Worm (Caenorhabditis elegans) whole organism, dauer: ENCODE measurements around the gene npax-3.

Experiments used
- unc-62 ChIP-seq: sonication (generic microtip); optimal IDR thresholded peaks from 2 replicates; lab custom pipeline; 2017; ENCODE audit warnings: missing biosample characterization, missing genetic modification reagents, missing genetic modification characterization

The npax-3 gene

DNA sequence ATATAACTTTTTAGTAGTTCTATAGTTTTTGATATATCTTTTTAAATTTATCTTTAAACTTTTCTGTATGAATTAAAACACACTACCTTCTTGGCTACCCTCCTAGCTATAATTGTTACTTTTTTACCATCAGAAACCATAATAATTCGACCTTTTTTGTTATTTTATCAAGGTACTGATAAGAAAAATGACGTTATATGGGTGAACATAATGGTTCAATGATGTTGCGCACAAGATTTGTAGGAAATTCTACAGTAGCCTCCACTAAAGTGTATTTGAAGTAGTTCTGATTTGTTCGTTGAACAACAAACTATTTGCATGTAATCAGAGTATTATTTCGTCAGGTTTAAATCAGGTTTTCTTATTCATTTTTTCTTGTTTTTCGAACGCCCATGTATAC, 29.3 kb downstream of the npax-3 start:
- no peak for TF ChIP-seq unc-62 (GFP tag; lab: Kevin White, UChicago)

DNA sequence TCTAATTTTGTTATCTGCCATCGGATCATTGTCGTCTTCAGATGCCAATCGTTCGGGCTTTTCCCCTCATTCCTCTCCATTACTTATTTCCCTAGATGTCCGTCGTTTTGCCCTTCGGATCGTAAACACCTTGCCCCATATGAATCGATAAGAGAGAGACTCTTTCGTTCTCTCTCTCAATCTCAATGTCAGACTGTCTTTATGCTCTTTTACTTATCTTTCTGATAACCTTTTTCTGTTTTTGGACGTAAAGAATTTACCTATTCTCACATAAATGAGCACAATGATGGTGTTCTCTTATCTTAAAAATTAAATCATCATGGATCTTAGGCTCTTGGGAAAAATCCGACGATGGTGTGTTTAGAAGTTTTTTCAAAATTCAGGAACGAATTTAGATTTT, 31.2 kb downstream of the npax-3 start:
- TF ChIP-seq unc-62 (GFP tag; lab: Kevin White, UChicago), result no peak

- no peak for TF ChIP-seq unc-62 (GFP tag; lab: Kevin White, UChicago)
Measured at ce11 chrIV:10795678-10796077, 32.3 kb downstream of the npax-3 start.

DNA sequence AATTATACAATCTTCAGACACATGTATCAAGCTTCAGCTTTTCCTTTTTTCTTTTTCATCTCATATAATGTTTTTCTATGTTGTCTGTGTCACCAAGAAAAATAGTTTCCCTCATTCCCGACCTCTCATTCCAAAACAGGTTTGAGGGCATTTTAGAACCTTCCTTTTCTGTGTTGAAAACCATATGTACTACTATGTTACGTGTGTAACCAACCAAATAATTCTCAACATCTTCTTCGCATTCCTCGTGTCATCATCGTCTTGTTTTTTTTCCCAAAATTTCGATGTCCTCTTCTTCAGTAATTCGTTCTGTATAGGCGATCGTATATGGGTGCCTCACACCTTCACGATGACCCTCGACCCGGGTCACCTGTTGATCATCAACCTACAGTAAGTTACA, 37.6 kb downstream of the npax-3 start, which contains the start of gene pept-2:
Gene pept-2 (plus strand): TSS at position 301 of the 400 bp plus-strand sequence.
- no peak for TF ChIP-seq unc-62 (GFP tag; lab: Kevin White, UChicago)

DNA sequence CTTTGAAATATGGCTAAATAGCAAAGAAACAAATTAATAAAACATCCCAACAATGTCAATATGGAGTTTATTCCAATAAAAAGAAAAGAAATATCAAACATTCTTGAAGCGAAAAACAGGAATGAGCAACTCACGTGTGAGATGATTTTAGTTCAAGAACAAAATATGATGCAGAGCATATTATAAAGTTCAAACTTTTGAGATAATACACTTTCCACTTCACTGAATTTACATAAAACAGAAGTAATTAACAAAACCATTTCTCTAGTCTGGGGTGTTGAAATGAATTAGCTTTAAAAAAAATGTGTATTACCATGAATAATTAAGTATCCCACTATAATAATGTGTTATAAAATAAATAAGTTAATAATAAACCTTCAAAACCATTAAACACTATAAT, 41.2 kb downstream of the npax-3 start, which contains the start of gene srd-7:
Gene srd-7 (minus strand): TSS at position 101 of the 400 bp plus-strand sequence.
- TF ChIP-seq unc-62 (GFP tag; lab: Kevin White, UChicago), result no peak

DNA sequence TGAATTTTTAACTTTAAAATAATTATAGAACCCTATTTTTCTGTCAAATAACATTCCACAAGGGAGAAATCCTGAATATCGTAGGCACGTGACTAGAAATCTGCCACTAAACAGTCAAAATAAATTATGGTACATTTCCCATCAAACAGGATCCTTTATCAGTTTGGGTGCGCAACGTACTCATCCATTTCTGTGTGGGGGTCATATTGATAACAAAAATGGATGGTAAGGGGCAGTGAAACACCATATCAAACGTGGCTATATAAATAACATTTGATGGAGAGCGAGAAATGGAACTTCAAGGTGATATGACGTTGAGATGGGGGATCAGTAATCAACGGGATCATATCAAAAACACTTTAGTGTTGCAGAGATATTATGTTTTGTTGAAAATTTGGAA, 43.9 kb downstream of the npax-3 start:
- TF ChIP-seq unc-62 (GFP tag; lab: Kevin White, UChicago), result no peak

- TF ChIP-seq unc-62 (GFP tag; lab: Kevin White, UChicago), result no peak
Measured at ce11 chrIV:10782014-10782413, 45.9 kb downstream of the npax-3 start.

DNA sequence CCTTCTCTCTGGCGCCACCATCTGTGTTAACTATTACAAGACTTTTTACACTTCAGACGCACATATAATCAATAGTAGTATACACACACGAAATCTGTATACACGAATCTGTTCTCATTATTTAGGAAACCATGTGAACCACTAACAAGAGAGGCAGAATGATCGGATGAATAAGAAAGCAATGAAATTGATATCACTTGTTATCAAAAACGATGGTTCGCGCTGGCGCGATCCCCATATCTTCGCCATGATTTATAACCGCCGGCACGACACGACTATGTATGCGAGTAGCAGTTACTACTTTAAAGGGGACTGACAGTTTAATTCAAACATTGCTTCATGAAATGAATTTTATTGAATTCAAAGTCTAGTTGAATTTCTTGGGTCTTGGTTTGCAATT, 46.6 kb downstream of the npax-3 start:
- no peak for TF ChIP-seq unc-62 (GFP tag; lab: Kevin White, UChicago)

- TF ChIP-seq unc-62 (GFP tag; lab: Kevin White, UChicago), result no peak
Measured at ce11 chrIV:10780583-10780982, 47.4 kb downstream of the npax-3 start, which contains the start of gene swt-3. swt-3 (minus strand) TSS chrIV:10780683.

DNA sequence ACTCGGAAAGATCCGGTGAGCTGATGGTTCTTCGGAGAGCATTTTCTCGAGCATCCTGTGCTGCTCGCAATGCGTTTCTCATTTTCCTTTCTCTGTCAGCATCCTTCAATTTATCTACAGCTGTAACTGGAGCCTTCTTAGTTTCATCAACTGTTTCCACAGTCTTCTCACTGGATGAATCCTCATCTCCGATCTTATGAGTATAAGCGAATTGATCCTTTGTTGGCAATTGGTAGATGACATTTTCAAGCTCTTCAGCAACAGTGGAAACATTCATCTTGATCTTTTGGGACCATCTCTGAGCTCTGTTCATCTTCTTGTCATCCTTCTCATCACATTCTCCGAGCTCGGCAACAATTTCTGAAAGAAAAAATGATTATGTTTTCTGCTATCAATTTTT, 48.6 kb downstream of the npax-3 start:
- TF ChIP-seq unc-62 (GFP tag; lab: Kevin White, UChicago), result no peak

DNA sequence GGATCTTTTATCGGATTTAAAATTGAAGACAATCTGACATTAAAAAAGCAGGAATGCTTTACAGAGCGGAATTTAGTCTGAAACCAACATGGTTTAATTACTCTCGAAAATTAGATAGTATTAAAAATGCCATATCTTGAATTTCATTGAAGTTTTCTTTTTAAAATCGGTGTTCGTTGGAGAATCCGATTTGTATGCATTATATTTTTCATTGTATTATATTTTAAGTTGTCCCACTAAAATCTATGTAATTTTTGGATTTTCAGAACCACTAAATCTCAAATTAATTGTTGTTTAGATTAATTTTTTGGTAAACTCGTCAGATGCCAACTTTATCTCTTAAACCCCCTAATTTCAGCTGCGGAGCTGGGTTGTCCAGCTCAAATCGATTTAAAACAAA, 49.4 kb downstream of the npax-3 start:
- no peak for TF ChIP-seq unc-62 (GFP tag; lab: Kevin White, UChicago)

DNA sequence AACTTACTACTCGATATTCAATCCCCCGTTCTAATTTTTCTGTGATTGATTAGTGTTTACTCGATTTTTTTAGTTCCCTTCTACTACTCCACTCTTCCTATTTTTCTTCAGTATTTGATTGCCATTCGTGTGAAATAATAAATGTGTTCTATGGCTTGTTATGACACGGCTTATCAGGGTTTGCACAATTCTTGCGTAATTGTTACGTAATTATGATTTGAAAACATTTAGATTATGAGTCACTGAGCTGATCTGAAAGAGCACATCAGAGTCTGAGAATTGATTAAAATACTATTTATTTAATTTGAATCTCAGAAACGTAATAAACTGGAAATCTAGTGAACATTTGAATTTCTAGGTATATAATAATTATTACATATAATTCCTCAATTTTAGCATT, 50.3 kb downstream of the npax-3 start:
- no peak for TF ChIP-seq unc-62 (GFP tag; lab: Kevin White, UChicago)

DNA sequence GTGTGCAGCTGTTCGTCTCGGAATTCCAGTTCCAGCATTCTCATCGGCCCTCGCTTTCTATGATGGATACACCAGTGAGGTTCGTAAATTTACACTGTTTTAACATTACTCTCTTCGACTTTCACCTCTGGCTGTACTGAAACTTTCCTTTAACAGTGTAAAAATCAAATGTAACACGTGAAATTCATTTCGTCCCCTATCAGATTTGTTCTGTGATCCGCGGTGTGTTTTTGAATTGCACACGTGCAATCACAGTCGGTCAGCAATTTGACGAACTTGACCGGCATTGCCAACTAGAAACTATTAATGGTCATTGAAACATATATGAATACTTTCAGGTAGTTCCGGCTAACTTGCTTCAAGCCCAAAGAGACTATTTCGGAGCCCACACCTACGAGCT, 50.9 kb downstream of the npax-3 start:
- no peak for TF ChIP-seq unc-62 (GFP tag; lab: Kevin White, UChicago)
